Worm (Caenorhabditis elegans): Measurements from ENCODE around the gene F13E9.9.

F13E9.9 gene

ce11 chrIV:10885915-10886314 lies 13.1 kb downstream of the F13E9.9 start, which contains the start of gene srlf-11 (continued):
- TF ChIP-seq attf-5 (GFP tag; optimal IDR thresholded peaks at IDR 0.05) (no peak), F37B4.10 (GFP tag; IDR thresholded peaks at IDR 0.05) (no peak)

- no peak for TF ChIP-seq ceh-40 (GFP tag; IDR thresholded peaks at IDR 0.05)
- TF ChIP-seq snpc-1.3 (tag; optimal IDR thresholded peaks at IDR 0.05; ENCODE audit: insufficient read depth), result no peak
- TF ChIP-seq B0035.1 (tag; optimal IDR thresholded peaks at IDR 0.05), result no peak
Observed at ce11 chrIV:10884263-10884662, 14.7 kb downstream of the F13E9.9 start, which contains the start of gene F13E9.5. Gene F13E9.5 (minus strand): TSS chrIV:10884363.

DNA sequence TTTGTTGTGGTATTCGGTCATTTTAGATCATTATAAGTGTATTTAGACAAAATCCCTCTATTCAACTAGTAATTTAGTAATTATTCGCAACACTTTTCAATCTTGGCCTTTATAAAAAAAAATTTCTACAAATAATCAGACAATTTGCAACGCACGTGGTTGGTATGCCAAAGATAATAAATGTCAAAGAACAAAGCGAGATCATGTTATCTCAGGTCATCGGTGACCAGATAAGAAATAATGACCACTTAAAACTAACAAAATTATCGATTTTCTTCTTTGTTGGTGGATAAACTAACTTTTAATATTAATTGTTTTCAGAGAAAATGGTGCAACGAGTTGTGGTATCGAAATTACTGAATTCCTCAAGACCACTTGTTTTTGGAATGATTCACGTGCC lies 17.8 kb downstream of the F13E9.9 start, which contains the start of gene F13E9.13:
TSS of gene F13E9.13 (plus strand) at position 317 of the 400 bp plus-strand sequence.
- no peak for TF ChIP-seq zim-3 (tag; optimal IDR thresholded peaks at IDR 0.05)
- no peak for TF ChIP-seq madf-6 (GFP tag; IDR thresholded peaks at IDR 0.05)
- TF ChIP-seq mcd-1 (GFP tag; IDR thresholded peaks at IDR 0.05), result no peak
- no peak for TF ChIP-seq ets-4 (GFP tag; optimal IDR thresholded peaks at IDR 0.05)
- TF ChIP-seq hlh-12 (tag; optimal IDR thresholded peaks at IDR 0.05), result no peak
- no peak for TF ChIP-seq B0336.3 (GFP tag; IDR thresholded peaks at IDR 0.05)
- TF ChIP-seq hmg-1.2 (GFP tag; IDR thresholded peaks at IDR 0.05), result no peak
- TF ChIP-seq Y53F4B.3 (GFP tag; IDR thresholded peaks at IDR 0.05), result no peak
- no peak for TF ChIP-seq Y95B8A.8 (GFP tag; IDR thresholded peaks at IDR 0.05)
- TF ChIP-seq aptf-3 (GFP tag; IDR thresholded peaks at IDR 0.05), result no peak
- TF ChIP-seq attf-5 (GFP tag; optimal IDR thresholded peaks at IDR 0.05), result no peak
- no peak for TF ChIP-seq Y56A3A.18 (GFP tag; IDR thresholded peaks at IDR 0.05)
- TF ChIP-seq ZK185.1 (tag; optimal IDR thresholded peaks at IDR 0.05; ENCODE audit: poor library complexity, severe bottlenecking), result no peak
- TF ChIP-seq rec-8 (tag; optimal IDR thresholded peaks at IDR 0.05), result no peak
- TF ChIP-seq gei-17 (GFP tag; optimal IDR thresholded peaks at IDR 0.05), result no peak
- TF ChIP-seq F39B2.1 (GFP tag; IDR thresholded peaks at IDR 0.05), result no peak
- no peak for TF ChIP-seq unc-130 (GFP tag; optimal IDR thresholded peaks at IDR 0.05)
- no peak for TF ChIP-seq mxl-1 (tag; optimal IDR thresholded peaks at IDR 0.05)

- TF ChIP-seq K12H6.12 (tag; optimal IDR thresholded peaks at IDR 0.05) (no peak), lsy-27 (tag; optimal IDR thresholded peaks at IDR 0.05; ENCODE audit: borderline replicate concordance, insufficient read depth) (no peak), mes-4 (tag; optimal IDR thresholded peaks at IDR 0.05) (no peak), lag-1 (GFP tag; IDR thresholded peaks at IDR 0.05) (no peak), sea-2 (GFP tag; IDR thresholded peaks at IDR 0.05) (no peak), B0019.2 (GFP tag; conservative IDR thresholded peaks at IDR 0.05) (no peak), ets-4 (GFP tag; optimal IDR thresholded peaks at IDR 0.05) (no peak), fkh-3 (tag; optimal IDR thresholded peaks at IDR 0.05) (no peak), attf-3 (GFP tag; conservative IDR thresholded peaks at IDR 0.05) (no peak), lin-35 (GFP tag; optimal IDR thresholded peaks at IDR 0.05) (no peak), nhr-120 (GFP tag; IDR thresholded peaks at IDR 0.05) (no peak), F55B11.4 (tag; optimal IDR thresholded peaks at IDR 0.05; ENCODE audit: borderline replicate concordance, insufficient read depth) (no peak), xnd-1 (tag; optimal IDR thresholded peaks at IDR 0.05) (no peak), ztf-26 (tag; optimal IDR thresholded peaks at IDR 0.05) (no peak), D2030.7 (GFP tag; IDR thresholded peaks at IDR 0.05) (no peak), sdz-38 (tag; optimal IDR thresholded peaks at IDR 0.05) (no peak), ztf-18 (tag; optimal IDR thresholded peaks at IDR 0.05) (no peak), ztf-28 (GFP tag; IDR thresholded peaks at IDR 0.05) (no peak), lin-40 (tag; optimal IDR thresholded peaks at IDR 0.05) (no peak)
Observed at ce11 chrIV:10880264-10880663, 18.7 kb downstream of the F13E9.9 start, which contains the start of gene fipr-15. Gene fipr-15 (plus strand): TSS chrIV:10880564.
